Worm (Caenorhabditis elegans) whole organism, young adult: Measurements from ENCODE around the gene Y102F5A.1.

ENCODE experiments used
- B0035.1 ChIP-seq: sonication (generic microtip); optimal IDR thresholded peaks from 2 replicates; lab custom pipeline; 2016; ENCODE audit warnings: missing genetic modification characterization, mild to moderate bottlenecking, missing compliant biosample characterization, missing genotype, missing genetic modification reagents
- C17E4.6 ChIP-seq: fragments of 200-800 bp; sonication (Bioruptor generic); IDR thresholded peaks from 2 replicates; pipeline ENCODE4 v1.3.6; 2022; ENCODE audit warnings: missing genetic modification reagents, missing genetic modification characterization, missing compliant biosample characterization
- athp-1 ChIP-seq: sonication (generic microtip); optimal IDR thresholded peaks from 2 replicates; lab custom pipeline; 2017; ENCODE audit warnings: mild to moderate bottlenecking, missing genetic modification characterization, missing compliant biosample characterization
- ceh-58 ChIP-seq: fragments of 200-800 bp; sonication (Bioruptor generic); IDR thresholded peaks from 2 replicates; pipeline ENCODE4 v1.3.6; 2022; ENCODE audit warnings: missing genetic modification characterization, missing compliant biosample characterization
- ets-4 ChIP-seq: fragments of 200-800 bp; sonication (Bioruptor generic); optimal IDR thresholded peaks from 2 replicates; lab custom pipeline; 2018; ENCODE audit warnings: mild to moderate bottlenecking, missing genetic modification characterization, missing compliant biosample characterization
- hmg-1.2 ChIP-seq: fragments of 200-800 bp; sonication (Bioruptor generic); IDR thresholded peaks from 2 replicates; pipeline ENCODE4 v1.3.6; 2022; ENCODE audit warnings: missing genetic modification reagents, missing genetic modification characterization, missing compliant biosample characterization
- hmg-20 ChIP-seq: fragments of 200-800 bp; sonication (Bioruptor generic); IDR thresholded peaks from 2 replicates; pipeline ENCODE4 v1.3.6; 2022; ENCODE audit warnings: missing genetic modification reagents, missing genetic modification characterization, missing compliant biosample characterization
- let-607 ChIP-seq, 2 experiments: fragments of 200-800 bp in 1 of 2; sonication (Bioruptor generic) in 1 of 2; sonication (generic microtip) in 1 of 2; optimal IDR thresholded peaks; 2 replicates each; lab custom pipeline; 2016 to 2018; ENCODE audit warnings: mild to moderate bottlenecking in 2 of 2, missing compliant biosample characterization in 2 of 2, missing genetic modification characterization in 2 of 2, moderate library complexity in 2 of 2, missing genotype in 1 of 2
- pha-4 ChIP-seq: fragments of 150-350 bp; sonication (generic microtip); optimal IDR thresholded peaks from 2 replicates; lab custom pipeline; 2014; ENCODE audit warnings: missing biosample characterization, missing genetic modification reagents, missing genetic modification characterization
- snpc-4 ChIP-seq, 5 experiments: fragments of 150-350 bp in 1 of 5; sonication (generic microtip) in 4 of 5; optimal IDR thresholded peaks; 2 replicates each; lab custom pipeline; 2014 to 2018; ENCODE audit warnings: missing genetic modification characterization in 5 of 5, missing biosample characterization in 3 of 5, antibody characterized with exemption in 2 of 5, mild to moderate bottlenecking in 2 of 5, missing compliant biosample characterization in 2 of 5, missing genotype in 2 of 5, moderate library complexity in 2 of 5, missing genetic modification reagents in 1 of 5
- tlf-1 ChIP-seq: fragments of 200-800 bp; sonication (Bioruptor generic); optimal IDR thresholded peaks from 2 replicates; lab custom pipeline; 2018; ENCODE audit warnings: mild to moderate bottlenecking, missing genetic modification characterization, missing compliant biosample characterization
- unc-130 ChIP-seq: sonication (generic microtip); optimal IDR thresholded peaks from 2 replicates; lab custom pipeline; 2016; ENCODE audit warnings: missing genetic modification reagents, missing genetic modification characterization, missing compliant biosample characterization

DNA sequence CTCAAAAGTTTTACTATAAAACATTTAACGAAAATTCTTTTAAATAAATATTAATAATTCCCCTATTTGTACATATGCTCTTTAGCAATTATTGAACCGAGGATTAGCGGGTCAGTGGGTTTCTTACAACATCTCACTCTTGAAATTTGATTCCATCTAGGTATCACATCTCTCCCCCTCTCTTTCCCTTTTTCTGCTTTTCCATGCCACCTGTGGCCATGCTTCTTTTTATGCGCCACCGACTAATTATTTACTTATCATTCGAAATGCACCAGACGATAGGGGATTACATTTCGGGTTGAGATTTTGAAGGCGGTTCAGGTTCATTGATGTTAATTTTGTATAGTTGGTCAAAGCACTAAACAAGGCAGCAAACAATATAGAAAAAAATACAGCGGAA is 18.3 kb downstream of the Y102F5A.1 start:
- TF ChIP-seq B0035.1 (tag; lab: Kevin White, UChicago) (no peak), unc-130 (GFP tag; lab: Kevin White, UChicago) (no peak), ets-4 (no peak), hmg-1.2 (GFP tag; lab: Robert Waterston, UW) (no peak), hmg-20 (GFP tag; lab: Robert Waterston, UW) (no peak), ceh-58 (GFP tag; lab: Robert Waterston, UW) (no peak), C17E4.6 (GFP tag; lab: Robert Waterston, UW) (no peak), tlf-1 (no peak), let-607 (tag; optimal IDR thresholded peaks at IDR 0.05; lab: Kevin White, UChicago) (no peak), pha-4 (no peak), athp-1 (tag; lab: Kevin White, UChicago) (no peak), snpc-4 (GFP tag; optimal IDR thresholded peaks at IDR 0.05; lab: Kevin White, UChicago) (no peak), snpc-4 (tag; optimal IDR thresholded peaks at IDR 0.05; lab: Kevin White, UChicago) (no peak)
